Worm (Caenorhabditis elegans): ENCODE data around the gene clip-1.

DNA sequence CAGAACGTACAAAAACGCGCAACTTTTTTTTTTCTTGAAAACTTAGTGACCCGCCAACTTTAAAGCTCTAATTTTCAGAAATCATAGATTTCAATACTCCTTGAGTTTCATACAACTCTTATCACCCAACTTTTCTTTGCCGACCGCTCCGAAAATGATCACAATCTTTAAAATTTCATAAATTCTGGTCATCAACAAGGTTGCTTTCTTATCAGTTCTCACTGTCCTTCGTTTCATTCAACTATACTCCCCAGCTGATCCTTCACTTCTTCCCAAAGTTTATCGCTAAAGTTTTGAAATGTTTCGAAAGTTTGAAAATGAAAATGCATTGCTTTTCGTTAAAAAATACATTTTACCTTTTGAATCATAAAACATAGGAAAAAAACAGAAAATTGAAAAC is 13.1 kb downstream of the clip-1 start:
- no peak for TF ChIP-seq nfya-1 (tag; optimal IDR thresholded peaks at IDR 0.05; ENCODE audit: borderline replicate concordance, insufficient read depth)
- TF ChIP-seq unc-62 (GFP tag; optimal IDR thresholded peaks at IDR 0.05), result no peak
- no peak for TF ChIP-seq hlh-12 (tag; optimal IDR thresholded peaks at IDR 0.05)
- TF ChIP-seq ceh-100 (GFP tag; IDR thresholded peaks at IDR 0.05), result no peak
- TF ChIP-seq somi-1 (GFP tag; optimal IDR thresholded peaks at IDR 0.05), result no peak
- TF ChIP-seq Y79H2A.3 (GFP tag; conservative IDR thresholded peaks at IDR 0.05), result no peak
- no peak for TF ChIP-seq xnd-1 (tag; optimal IDR thresholded peaks at IDR 0.05)
- TF ChIP-seq sdz-38 (tag; optimal IDR thresholded peaks at IDR 0.05), result no peak
- no peak for TF ChIP-seq dpl-1 (GFP tag; optimal IDR thresholded peaks at IDR 0.05)
- TF ChIP-seq gei-17 (GFP tag; optimal IDR thresholded peaks at IDR 0.05), result no peak
- TF ChIP-seq ztf-25 (GFP tag; IDR thresholded peaks at IDR 0.05), result no peak
- TF ChIP-seq lin-35 (GFP tag; optimal IDR thresholded peaks at IDR 0.05), result no peak
- TF ChIP-seq athp-1 (tag; optimal IDR thresholded peaks at IDR 0.05), result no peak
- no peak for TF ChIP-seq egl-18 (GFP tag; IDR thresholded peaks at IDR 0.05)

Data from whole organism, young adult.